Worm (Caenorhabditis elegans): ENCODE measurements around the gene T07E3.2.

DNA sequence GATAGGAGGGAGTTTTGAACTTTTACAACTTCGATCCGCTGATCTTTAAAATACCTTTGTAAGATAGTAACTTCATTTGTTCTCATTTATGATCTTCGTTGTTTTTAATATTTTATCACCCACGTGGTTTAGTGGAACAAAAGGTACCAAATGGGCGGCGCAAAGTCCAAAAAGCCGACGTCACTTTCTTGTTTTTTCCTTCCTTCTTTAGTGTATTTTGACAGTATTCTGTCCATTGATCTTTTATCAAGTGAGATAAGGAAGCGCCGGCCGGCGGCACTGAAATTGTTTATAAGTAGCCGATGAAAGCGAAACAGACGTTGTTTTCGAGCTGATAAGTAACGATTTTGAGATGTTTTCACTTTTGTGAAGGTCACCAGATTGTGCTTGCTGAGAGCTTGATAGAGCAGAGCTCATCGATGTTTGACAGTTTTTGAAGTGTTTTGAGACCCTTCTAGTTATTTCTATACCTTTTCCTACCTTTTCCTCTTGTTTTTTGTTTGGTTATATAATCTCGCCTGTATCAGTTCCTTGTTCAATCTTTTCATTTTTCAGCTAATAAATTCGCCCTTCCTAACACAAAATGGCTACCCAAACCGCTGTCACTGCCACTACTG is 33.9 kb upstream of the T07E3.2 start, which contains the start of gene K04C2.3:
- TF ChIP-seq ama-1 (optimal IDR thresholded peaks at IDR 0.05) = no peak
- no peak for TF ChIP-seq sea-1 (GFP tag; conservative IDR thresholded peaks at IDR 0.05)
- TF ChIP-seq ets-7 (tag; optimal IDR thresholded peaks at IDR 0.05) = no peak
- no peak for TF ChIP-seq scrt-1 (GFP tag; IDR thresholded peaks at IDR 0.05)
- no peak for TF ChIP-seq ceh-36 (tag; optimal IDR thresholded peaks at IDR 0.05)
- no peak for TF ChIP-seq tbx-11 (GFP tag; IDR thresholded peaks at IDR 0.05)
- no peak for TF ChIP-seq tra-4 (tag; optimal IDR thresholded peaks at IDR 0.05)
- no peak for TF ChIP-seq flt-1 (GFP tag; IDR thresholded peaks at IDR 0.05)
- TF ChIP-seq B0310.2 (tag; optimal IDR thresholded peaks at IDR 0.05) = no peak
- no peak for TF ChIP-seq ceh-13 (GFP tag; optimal IDR thresholded peaks at IDR 0.05)
- no peak for TF ChIP-seq hmbx-1 (tag; optimal IDR thresholded peaks at IDR 0.05)
- no peak for TF ChIP-seq aly-1 (tag; optimal IDR thresholded peaks at IDR 0.05)
- TF ChIP-seq pes-1 (GFP tag; IDR thresholded peaks at IDR 0.05) = no peak
- no peak for TF ChIP-seq F13C5.2 (tag; optimal IDR thresholded peaks at IDR 0.05)
